Worm (Caenorhabditis elegans): ENCODE results near the gene M79.2.

ce11 chrX:10678081-10678736, 49.6 kb upstream of the M79.2 start:
- no peak for TF ChIP-seq ces-1 (GFP tag; optimal IDR thresholded peaks at IDR 0.05)
- no peak for TF ChIP-seq pqm-1 (tag; optimal IDR thresholded peaks at IDR 0.05)
- no peak for TF ChIP-seq hlh-17 (GFP tag; optimal IDR thresholded peaks at IDR 0.05; ENCODE audit: borderline replicate concordance)
- no peak for TF ChIP-seq lin-15B (tag; optimal IDR thresholded peaks at IDR 0.05)
- no peak for TF ChIP-seq sptf-1 (tag; optimal IDR thresholded peaks at IDR 0.05)
- no peak for TF ChIP-seq nhr-84 (tag; optimal IDR thresholded peaks at IDR 0.05)
- no peak for TF ChIP-seq lin-13 (GFP tag; optimal IDR thresholded peaks at IDR 0.05)
